Fruit fly (Drosophila melanogaster): ENCODE results near the gene CG14322.

CG14322 gene

dm6 chr3R:17670857-17671336 is 23.4 kb downstream of the CG14322 start, which contains the start of the genes CG7523 and Mps1 (continued):
- no peak for TF ChIP-seq Gug (GFP tag; IDR thresholded peaks at IDR 0.05)
- peak; percentile 26 for TF ChIP-seq grau (tag; optimal IDR thresholded peaks at IDR 0.05)
- peak; percentile 51 for TF ChIP-seq CG4617 (GFP tag; optimal IDR thresholded peaks at IDR 0.05; ENCODE audit: borderline replicate concordance)
- TF ChIP-seq hkb (optimal IDR thresholded peaks at IDR 0.05) = peak; percentile 3
- TF ChIP-seq hkb (GFP tag; IDR thresholded peaks at IDR 0.05) = no peak
- TF ChIP-seq Stat92E (GFP tag; optimal IDR thresholded peaks at IDR 0.05) = peak in 1 of 3 experiments; percentile 36
- TF ChIP-seq H2.0 (GFP tag; IDR thresholded peaks at IDR 0.05) = no peak
- peak; percentile 49; the same call in 1 of the 2 replicates for TF ChIP-seq onecut (GFP tag; IDR thresholded peaks at IDR 0.05)
- peak; percentile 36 for TF ChIP-seq CG33213 (GFP tag; optimal IDR thresholded peaks at IDR 0.05)
- TF ChIP-seq phol (tag; optimal IDR thresholded peaks at IDR 0.05) = peak; percentile 51
- TF ChIP-seq Drgx (GFP tag; IDR thresholded peaks at IDR 0.05) = no peak
- TF ChIP-seq dan (GFP tag; IDR thresholded peaks at IDR 0.05) = no peak
- TF ChIP-seq trem (tag; optimal IDR thresholded peaks at IDR 0.05) = peak; percentile 82
- TF ChIP-seq CG31388 (GFP tag; optimal IDR thresholded peaks at IDR 0.05) = no peak
- TF ChIP-seq chn (GFP tag; optimal IDR thresholded peaks at IDR 0.05) = no peak
- TF ChIP-seq Sry-δ (GFP tag; optimal IDR thresholded peaks at IDR 0.05) = peak; percentile 43
- peak in 1 of 2 experiments; percentile 21 for TF ChIP-seq insv (GFP tag; optimal IDR thresholded peaks at IDR 0.05)
- TF ChIP-seq knrl (GFP tag; IDR thresholded peaks at IDR 0.05; ENCODE audit: partially characterized antibody) = 0 out of 3 replicates have a peak, but pooled peaks have one; percentile 26
- TF ChIP-seq CTCF (GFP tag; optimal IDR thresholded peaks at IDR 0.05) = peak; percentile 55
- TF ChIP-seq nmo (GFP tag; optimal IDR thresholded peaks at IDR 0.05) = peak; percentile 40
- TF ChIP-seq Xbp1 (GFP tag; optimal IDR thresholded peaks at IDR 0.05) = peak; percentile 4
- TF ChIP-seq crp (GFP tag; optimal IDR thresholded peaks at IDR 0.05) = peak in 1 of 2 experiments; percentile 11

dm6 chr3R:17678138-17678873 is 30.8 kb downstream of the CG14322 start:
- TF ChIP-seq CG15269 (tag; optimal IDR thresholded peaks at IDR 0.05) (no peak), wor (GFP tag; IDR thresholded peaks at IDR 0.05) (no peak), Aef1 (GFP tag; IDR thresholded peaks at IDR 0.05) (no peak), lbe (GFP tag; optimal IDR thresholded peaks at IDR 0.05) (peak; percentile 24), Xbp1 (GFP tag; optimal IDR thresholded peaks at IDR 0.05) (peak; percentile 11), Hand (GFP tag; optimal IDR thresholded peaks at IDR 0.05) (no peak), ab (GFP tag; optimal IDR thresholded peaks at IDR 0.05) (no peak), corto (GFP tag; optimal IDR thresholded peaks at IDR 0.05) (peak; percentile 29), CG12769 (tag; optimal IDR thresholded peaks at IDR 0.05) (no peak), bbx (GFP tag; IDR thresholded peaks at IDR 0.05; ENCODE audit: partially characterized antibody) (no peak), sug (tag; optimal IDR thresholded peaks at IDR 0.05) (peak; percentile 33), Deaf1 (tag; optimal IDR thresholded peaks at IDR 0.05) (no peak), bowl (GFP tag; IDR thresholded peaks at IDR 0.05) (no peak), exex (tag; optimal IDR thresholded peaks at IDR 0.05) (peak; percentile 42), CG2199 (GFP tag; IDR thresholded peaks at IDR 0.05) (peak; percentile 68), Pdp1 (GFP tag; optimal IDR thresholded peaks at IDR 0.05) (peak in 1 of 2 experiments; percentile 7), Hr78 (GFP tag; optimal IDR thresholded peaks at IDR 0.05) (peak in 1 of 2 experiments; percentile 79), CG1529 (GFP tag; optimal IDR thresholded peaks at IDR 0.05) (no peak), eve (GFP tag; optimal IDR thresholded peaks at IDR 0.05) (no peak), CG17328 (GFP tag; IDR thresholded peaks at IDR 0.05) (no peak), NfI (GFP tag; optimal IDR thresholded peaks at IDR 0.05) (no peak)
